Fruit fly (Drosophila melanogaster) whole organism, embryonic: ENCODE results near the gene Sik2.

Experiments
- ATbp ChIP-seq: fragments of 200-800 bp; sonication (Bioruptor generic); optimal IDR thresholded peaks from 2 replicates; lab custom pipeline; 2017; ENCODE audit warnings: missing biosample characterization, mild to moderate bottlenecking, missing genetic modification characterization, missing genetic modification reagents
- Aef1 ChIP-seq: fragments of 200-800 bp; sonication (Bioruptor generic); IDR thresholded peaks from 3 replicates; pipeline ENCODE4 v1.3.6; 2022; ENCODE audit warnings: missing biosample characterization, missing genetic modification characterization
- CG10267 ChIP-seq: fragments of 200-800 bp; sonication (Bioruptor generic); optimal IDR thresholded peaks from 2 replicates; lab custom pipeline; 2018; ENCODE audit warnings: missing biosample characterization, mild to moderate bottlenecking, missing genetic modification characterization, moderate library complexity
- CG10431 ChIP-seq: fragments of 200-800 bp; sonication (Bioruptor generic); optimal IDR thresholded peaks from 3 replicates; lab custom pipeline; 2018; ENCODE audit warnings: missing biosample characterization, mild to moderate bottlenecking, missing genetic modification characterization
- CG11456 ChIP-seq: fragments of 200-800 bp; sonication (Bioruptor generic); IDR thresholded peaks from 3 replicates; pipeline ENCODE4 v1.3.6; 2022; ENCODE audit warnings: missing biosample characterization, missing genetic modification characterization
- CG12219 ChIP-seq: fragments of 200-800 bp; sonication (Bioruptor generic); optimal IDR thresholded peaks from 3 replicates; lab custom pipeline; 2018; ENCODE audit warnings: missing biosample characterization, mild to moderate bottlenecking, missing genetic modification characterization
- CG12744 ChIP-seq: fragments of 200-800 bp; sonication (Bioruptor generic); optimal IDR thresholded peaks from 2 replicates; lab custom pipeline; 2016; ENCODE audit warnings: missing biosample characterization, missing genetic modification characterization
- CG12942 ChIP-seq: fragments of 200-800 bp; sonication (Bioruptor generic); optimal IDR thresholded peaks from 3 replicates; lab custom pipeline; 2016; ENCODE audit warnings: missing biosample characterization, missing genetic modification characterization
- CG13123 ChIP-seq: fragments of 200-800 bp; sonication (Bioruptor generic); optimal IDR thresholded peaks from 2 replicates; lab custom pipeline; 2016; ENCODE audit warnings: missing biosample characterization, missing genetic modification characterization
- CG15073 ChIP-seq: fragments of 200-800 bp; sonication (Bioruptor generic); optimal IDR thresholded peaks from 2 replicates; lab custom pipeline; 2016; ENCODE audit warnings: missing biosample characterization, missing genetic modification characterization
- CG16815 ChIP-seq: fragments of 200-800 bp; sonication (Bioruptor generic); optimal IDR thresholded peaks from 3 replicates; lab custom pipeline; 2017; ENCODE audit warnings: missing biosample characterization, mild to moderate bottlenecking, missing genetic modification characterization
- CG17568 ChIP-seq: fragments of 200-800 bp; sonication (Bioruptor generic); optimal IDR thresholded peaks from 2 replicates; lab custom pipeline; 2018; ENCODE audit warnings: missing biosample characterization, mild to moderate bottlenecking, missing genetic modification characterization, moderate library complexity
- CG18619 ChIP-seq: fragments of 200-800 bp; sonication (Bioruptor generic); optimal IDR thresholded peaks from 3 replicates; lab custom pipeline; 2017; ENCODE audit warnings: missing biosample characterization, mild to moderate bottlenecking, missing genetic modification characterization
- CG2889 ChIP-seq: fragments of 200-800 bp; sonication (Bioruptor generic); IDR thresholded peaks from 3 replicates; pipeline ENCODE4 v1.3.6; 2022; ENCODE audit warnings: missing biosample characterization, missing genetic modification characterization
- CG32532 ChIP-seq: fragments of 200-800 bp; sonication (Bioruptor generic); IDR thresholded peaks from 2 replicates; pipeline ENCODE4 v1.3.6; 2022; ENCODE audit warnings: missing biosample characterization, missing genetic modification characterization
- CG34422 ChIP-seq: fragments of 200-800 bp; sonication (Bioruptor generic); IDR thresholded peaks from 3 replicates; pipeline ENCODE4 v1.3.6; 2022; ENCODE audit warnings: missing biosample characterization, missing genetic modification characterization
- CG4707 ChIP-seq: fragments of 200-800 bp; sonication (Bioruptor generic); optimal IDR thresholded peaks from 2 replicates; lab custom pipeline; 2018; ENCODE audit warnings: missing biosample characterization, mild to moderate bottlenecking, missing genetic modification characterization, moderate library complexity
- CG6813 ChIP-seq: fragments of 200-800 bp; sonication (Bioruptor generic); optimal IDR thresholded peaks from 2 replicates; lab custom pipeline; 2017; ENCODE audit warnings: missing biosample characterization, missing genetic modification characterization, mild to moderate bottlenecking, moderate library complexity, missing genetic modification reagents
- CG8765 ChIP-seq: fragments of 200-800 bp; sonication (Bioruptor generic); IDR thresholded peaks from 2 replicates; pipeline ENCODE4 v1.3.6; 2022; ENCODE audit warnings: missing biosample characterization, missing genetic modification characterization
- CG9437 ChIP-seq: fragments of 200-800 bp; sonication (Bioruptor generic); optimal IDR thresholded peaks from 2 replicates; lab custom pipeline; 2018; ENCODE audit warnings: missing biosample characterization, mild to moderate bottlenecking, missing genetic modification characterization
- CG9797 ChIP-seq: fragments of 200-800 bp; sonication (Bioruptor generic); optimal IDR thresholded peaks from 3 replicates; lab custom pipeline; 2018; ENCODE audit warnings: missing biosample characterization, mild to moderate bottlenecking, missing genetic modification characterization
- CoRest ChIP-seq: fragments of 200-800 bp; sonication (Bioruptor generic); optimal IDR thresholded peaks from 3 replicates; lab custom pipeline; 2018; ENCODE audit warnings: missing biosample characterization, mild to moderate bottlenecking, missing genetic modification characterization, moderate library complexity
- Dref ChIP-seq: fragments of 200-800 bp; sonication (Bioruptor generic); IDR thresholded peaks from 2 replicates; pipeline ENCODE4 v1.3.6; 2022; ENCODE audit warnings: missing biosample characterization, missing genetic modification characterization
- HHEX ChIP-seq: fragments of 200-800 bp; sonication (Bioruptor generic); optimal IDR thresholded peaks from 3 replicates; lab custom pipeline; 2017; ENCODE audit warnings: missing biosample characterization, mild to moderate bottlenecking, missing genetic modification characterization, missing genetic modification reagents
- Hey ChIP-seq: fragments of 200-800 bp; sonication (Bioruptor generic); optimal IDR thresholded peaks from 3 replicates; lab custom pipeline; 2018; ENCODE audit warnings: missing biosample characterization, mild to moderate bottlenecking, missing genetic modification characterization
- Jarid2 ChIP-seq: fragments of 200-800 bp; sonication (Bioruptor generic); optimal IDR thresholded peaks from 3 replicates; lab custom pipeline; 2017; ENCODE audit warnings: mild to moderate bottlenecking, missing biosample characterization, missing genetic modification reagents, missing genetic modification characterization
- MTF-1 ChIP-seq: fragments of 200-800 bp; sonication (Bioruptor generic); optimal IDR thresholded peaks from 2 replicates; lab custom pipeline; 2018; ENCODE audit warnings: missing biosample characterization, mild to moderate bottlenecking, missing genetic modification characterization, borderline replicate concordance
- Mad ChIP-seq: fragments of 200-800 bp; sonication (Bioruptor generic); optimal IDR thresholded peaks from 2 replicates; lab custom pipeline; 2016; ENCODE audit warnings: missing biosample characterization, missing genetic modification characterization
- Nf-YA ChIP-seq: fragments of 200-800 bp; sonication (Bioruptor generic); IDR thresholded peaks from 2 replicates; pipeline ENCODE4 v1.3.6; 2022; ENCODE audit warnings: missing biosample characterization, missing genetic modification characterization
- Opbp ChIP-seq: fragments of 200-800 bp; sonication (Bioruptor generic); IDR thresholded peaks from 3 replicates; pipeline ENCODE4 v1.3.6; 2022; ENCODE audit warnings: missing biosample characterization, missing genetic modification characterization; ENCODE audit not compliant: partially characterized antibody
- Ptx1 ChIP-seq: fragments of 200-800 bp; sonication (Bioruptor generic); IDR thresholded peaks from 2 replicates; pipeline ENCODE4 v1.3.6; 2022; ENCODE audit warnings: missing biosample characterization, missing genetic modification characterization
- Rx ChIP-seq: fragments of 200-800 bp; sonication (Bioruptor generic); IDR thresholded peaks from 2 replicates; pipeline ENCODE4 v1.3.6; 2022; ENCODE audit warnings: missing biosample characterization, missing genetic modification characterization
- Vsx1 ChIP-seq: fragments of 200-800 bp; sonication (Bioruptor generic); optimal IDR thresholded peaks from 2 replicates; lab custom pipeline; 2017; ENCODE audit warnings: missing biosample characterization, mild to moderate bottlenecking, missing genetic modification characterization, missing genetic modification reagents
- bbx ChIP-seq: fragments of 200-800 bp; sonication (Bioruptor generic); IDR thresholded peaks from 2 replicates; pipeline ENCODE4 v1.3.6; 2022; ENCODE audit warnings: missing biosample characterization, missing genetic modification characterization; ENCODE audit not compliant: partially characterized antibody
- chinmo ChIP-seq: fragments of 200-800 bp; sonication (Bioruptor generic); IDR thresholded peaks from 4 replicates; pipeline ENCODE4 v1.3.6; 2022; ENCODE audit warnings: missing biosample characterization, missing genetic modification characterization; ENCODE audit not compliant: partially characterized antibody
- corto ChIP-seq: fragments of 200-800 bp; sonication (Bioruptor generic); optimal IDR thresholded peaks from 2 replicates; lab custom pipeline; 2016; ENCODE audit warnings: missing biosample characterization, mild to moderate bottlenecking, missing genetic modification characterization, moderate library complexity
- crp ChIP-seq, 2 experiments: fragments of 200-800 bp; sonication (Bioruptor generic); optimal IDR thresholded peaks; 2 replicates in 1 of 2; 3 replicates in 1 of 2; lab custom pipeline; 2017; ENCODE audit warnings: missing biosample characterization in 2 of 2, missing genetic modification characterization in 2 of 2, mild to moderate bottlenecking in 1 of 2, moderate library complexity in 1 of 2
- dmrt99B ChIP-seq: fragments of 200-800 bp; sonication (Bioruptor generic); optimal IDR thresholded peaks from 2 replicates; lab custom pipeline; 2018; ENCODE audit warnings: missing biosample characterization, mild to moderate bottlenecking, missing genetic modification characterization, moderate library complexity
- hkb ChIP-seq, 2 experiments: fragments of 200-800 bp in 1 of 2; fragments of >200 bp in 1 of 2; sonication (Bioruptor generic) in 1 of 2; IDR thresholded peaks in 1 of 2; optimal IDR thresholded peaks in 1 of 2; 2 replicates each; pipeline versions ENCODE4 v1.3.6 to Lab custom; 2017 to 2022; ENCODE audit warnings: missing biosample characterization in 1 of 2, missing genetic modification characterization in 1 of 2
- lbe ChIP-seq: fragments of 200-800 bp; sonication (Bioruptor generic); optimal IDR thresholded peaks from 2 replicates; lab custom pipeline; 2016; ENCODE audit warnings: missing biosample characterization, mild to moderate bottlenecking, missing genetic modification characterization
- nau ChIP-seq: fragments of 200-800 bp; sonication (Bioruptor generic); optimal IDR thresholded peaks from 3 replicates; lab custom pipeline; 2017; ENCODE audit warnings: missing biosample characterization, mild to moderate bottlenecking, missing genetic modification characterization, missing genetic modification reagents
- nerfin-1 ChIP-seq: fragments of 200-800 bp; sonication (Bioruptor generic); optimal IDR thresholded peaks from 3 replicates; lab custom pipeline; 2019; ENCODE audit warnings: missing biosample characterization, mild to moderate bottlenecking, missing genetic modification characterization, moderate library complexity
- onecut ChIP-seq: fragments of 200-800 bp; sonication (Bioruptor generic); IDR thresholded peaks from 2 replicates; pipeline ENCODE4 v1.3.6; 2022; ENCODE audit warnings: missing biosample characterization, missing genetic modification characterization
- pfk ChIP-seq: fragments of 200-800 bp; sonication (Bioruptor generic); optimal IDR thresholded peaks from 2 replicates; lab custom pipeline; 2018; ENCODE audit warnings: missing biosample characterization, mild to moderate bottlenecking, missing genetic modification characterization, moderate library complexity
- pho ChIP-seq: fragments of 200-800 bp; sonication (Bioruptor generic); optimal IDR thresholded peaks from 2 replicates; lab custom pipeline; 2016; ENCODE audit warnings: missing biosample characterization, missing genetic modification characterization
- repo ChIP-seq: fragments of 200-800 bp; sonication (Bioruptor generic); optimal IDR thresholded peaks from 2 replicates; lab custom pipeline; 2016; ENCODE audit warnings: missing biosample characterization, missing genetic modification characterization
- sisA ChIP-seq: fragments of 200-800 bp; sonication (Bioruptor generic); IDR thresholded peaks from 2 replicates; pipeline ENCODE4 v1.3.6; 2022; ENCODE audit warnings: missing biosample characterization, missing genetic modification characterization
- sna ChIP-seq: fragments of 200-800 bp; sonication (Bioruptor generic); IDR thresholded peaks from 2 replicates; pipeline ENCODE4 v1.3.6; 2022; ENCODE audit warnings: missing biosample characterization, missing genetic modification characterization; ENCODE audit not compliant: partially characterized antibody
- tx ChIP-seq: fragments of 200-800 bp; sonication (Bioruptor generic); optimal IDR thresholded peaks from 2 replicates; lab custom pipeline; 2016; ENCODE audit warnings: missing biosample characterization, missing genetic modification characterization

Gene Sik2

DNA sequence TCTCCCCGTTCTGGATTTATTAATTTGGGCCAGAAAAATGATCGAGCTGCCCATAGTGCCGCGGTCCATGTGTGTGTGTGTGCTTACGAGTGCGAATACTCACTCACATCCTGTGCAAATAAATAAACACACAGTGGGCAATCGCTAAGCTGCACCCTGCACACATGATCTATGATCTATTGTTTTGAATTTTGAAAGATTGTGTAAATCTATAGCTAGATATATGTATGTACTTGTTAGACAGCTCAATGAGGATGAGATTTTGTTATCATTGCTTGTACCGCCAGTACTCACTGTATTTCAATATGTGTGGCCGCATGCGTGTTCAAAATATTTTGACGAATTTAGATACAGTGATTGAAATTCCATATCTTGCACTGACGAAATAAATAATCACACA, 21.4 kb upstream of the Sik2 start (continued):
- TF ChIP-seq hkb (optimal IDR thresholded peaks at IDR 0.05; lab: Kevin White, UChicago) (no peak), hkb (GFP tag; IDR thresholded peaks at IDR 0.05; lab: Robert Waterston, UW) (no peak; the same call in 1 of the 2 replicates), MTF-1 (GFP tag; lab: Kevin White, UChicago) (no peak), Opbp (no peak), CG2889 (peak; percentile 52; the same call in 1 of the 3 replicates), CG10267 (tag; lab: Kevin White, UChicago) (no peak), CG34422 (GFP tag; lab: Robert Waterston, UW) (peak; percentile 25; the same call in 1 of the 3 replicates), sisA (GFP tag; lab: Robert Waterston, UW) (peak; percentile 38), CG16815 (GFP tag; lab: Kevin White, UChicago) (peak; percentile 62), Mad (GFP tag; lab: Kevin White, UChicago) (peak; percentile 11), bbx (GFP tag; lab: Robert Waterston, UW) (no peak), CG8765 (peak; percentile 42; the same call in 1 of the 2 replicates), Hey (no peak), Dref (GFP tag; lab: Robert Waterston, UW) (peak; percentile 30; the same call in 1 of the 2 replicates), Jarid2 (GFP tag; lab: Kevin White, UChicago) (no peak), Nf-YA (GFP tag; lab: Robert Waterston, UW) (no peak), CG9797 (no peak), Ptx1 (peak; percentile 64), nerfin-1 (tag; lab: Kevin White, UChicago) (no peak), CG4707 (peak; percentile 37), pfk (no peak), sna (GFP tag; lab: Robert Waterston, UW) (no peak), tx (peak; percentile 1), dmrt99B (tag; lab: Kevin White, UChicago) (peak; percentile 23), CG6813 (GFP tag; lab: Kevin White, UChicago) (no peak), CG18619 (GFP tag; lab: Kevin White, UChicago) (peak; percentile 32), chinmo (GFP tag; lab: Robert Waterston, UW) (no peak), corto (GFP tag; lab: Kevin White, UChicago) (no peak), CG12219 (GFP tag; lab: Kevin White, UChicago) (peak; percentile 14), CG13123 (no peak), CG15073 (GFP tag; lab: Kevin White, UChicago) (no peak), CoRest (tag; lab: Kevin White, UChicago) (peak; percentile 51), HHEX (peak; percentile 58), Aef1 (GFP tag; lab: Robert Waterston, UW) (peak; percentile 53; the same call in 2 of the 3 replicates), CG32532 (GFP tag; lab: Robert Waterston, UW) (peak; percentile 86), crp (GFP tag; optimal IDR thresholded peaks at IDR 0.05; lab: Kevin White, UChicago) (no peak), Vsx1 (GFP tag; lab: Kevin White, UChicago) (no peak), onecut (GFP tag; lab: Robert Waterston, UW) (no peak), repo (GFP tag; lab: Kevin White, UChicago) (no peak), Rx (GFP tag; lab: Robert Waterston, UW) (peak; percentile 41; the same call in 1 of the 2 replicates), nau (GFP tag; lab: Kevin White, UChicago) (no peak), lbe (GFP tag; lab: Kevin White, UChicago) (peak; percentile 80), pho (GFP tag; lab: Kevin White, UChicago) (peak; percentile 57), CG11456 (GFP tag; lab: Robert Waterston, UW) (peak; percentile 85), CG10431 (GFP tag; lab: Kevin White, UChicago) (no peak), ATbp (GFP tag; lab: Kevin White, UChicago) (no peak), CG17568 (GFP tag; lab: Kevin White, UChicago) (no peak), CG12942 (GFP tag; lab: Kevin White, UChicago) (no peak), CG9437 (GFP tag; lab: Kevin White, UChicago) (no peak), CG12744 (no peak)
